Worm (Caenorhabditis elegans): ENCODE results near the gene clec-266.

Gene clec-266

ce11 chrX:6653173-6653572, 30.5 kb upstream of the clec-266 start:
- no peak for TF ChIP-seq pha-2 (tag; optimal IDR thresholded peaks at IDR 0.05)
- no peak for TF ChIP-seq elt-4 (tag; optimal IDR thresholded peaks at IDR 0.05)
- no peak for TF ChIP-seq lim-6 (tag; optimal IDR thresholded peaks at IDR 0.05)

DNA sequence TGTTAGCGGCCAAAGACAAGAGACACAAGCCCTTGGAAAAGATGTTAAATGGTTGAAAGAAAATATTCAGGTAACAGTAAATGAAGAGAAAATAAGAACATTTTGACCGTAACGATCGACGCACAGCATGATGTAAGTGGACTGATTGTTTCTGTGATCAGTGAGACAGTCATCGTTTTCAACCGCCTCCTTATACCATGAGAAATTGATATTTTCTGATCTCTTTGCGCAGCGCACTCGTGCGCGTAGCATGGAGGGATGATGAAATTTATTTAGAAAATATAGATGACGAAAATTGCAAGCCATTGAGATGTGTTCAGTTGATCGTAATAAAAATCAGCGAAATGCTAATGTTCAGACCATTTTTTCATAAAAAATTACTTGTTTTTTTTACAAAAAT, 26.9 kb upstream of the clec-266 start:
- no peak for TF ChIP-seq ceh-2 (tag; optimal IDR thresholded peaks at IDR 0.05)
- no peak for TF ChIP-seq ceh-22 (tag; optimal IDR thresholded peaks at IDR 0.05)
- no peak for TF ChIP-seq tbx-2 (tag; optimal IDR thresholded peaks at IDR 0.05)
- no peak for TF ChIP-seq zip-5 (tag; optimal IDR thresholded peaks at IDR 0.05)
- no peak for TF ChIP-seq npax-4 (tag; optimal IDR thresholded peaks at IDR 0.05)
- TF ChIP-seq hlh-6 (tag; optimal IDR thresholded peaks at IDR 0.05) = no peak
- no peak for TF ChIP-seq syd-9 (tag; optimal IDR thresholded peaks at IDR 0.05)

DNA sequence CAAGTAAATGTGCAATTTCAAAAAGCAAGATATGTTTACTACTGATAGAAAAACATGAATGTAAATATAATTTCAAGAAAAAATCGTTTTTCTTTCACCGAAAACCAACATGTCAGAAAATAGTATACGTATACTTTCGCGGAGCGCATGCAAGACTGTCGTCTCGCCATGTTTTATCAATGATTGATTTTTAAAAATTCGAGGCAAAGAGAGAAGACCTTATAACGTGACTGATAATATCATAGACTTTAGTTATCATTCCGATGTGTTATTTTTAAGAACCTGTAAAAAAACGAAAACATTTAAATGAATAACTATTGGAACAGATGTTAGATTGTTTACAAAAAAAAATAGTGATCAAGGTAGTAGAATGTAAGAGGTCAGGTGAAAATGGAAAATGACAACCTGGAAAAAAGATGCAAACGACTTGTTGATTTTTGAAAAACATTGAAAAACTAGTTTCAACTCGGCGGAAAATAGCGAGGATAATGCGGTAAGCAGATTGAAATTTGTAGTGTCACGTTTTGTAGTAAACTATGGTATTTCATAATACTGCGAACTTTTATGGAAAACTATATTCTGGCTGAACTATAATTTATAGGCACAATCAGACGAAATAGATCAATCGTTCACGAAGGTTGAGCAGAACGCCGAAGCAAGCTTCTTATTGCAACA, 23.8 kb upstream of the clec-266 start:
- TF ChIP-seq sdc-2 (tag; optimal IDR thresholded peaks at IDR 0.05) (no peak), dmd-4 (tag; optimal IDR thresholded peaks at IDR 0.05; ENCODE audit: borderline replicate concordance) (no peak), hlh-13 (GFP tag; optimal IDR thresholded peaks at IDR 0.05) (no peak), ceh-34 (tag; optimal IDR thresholded peaks at IDR 0.05) (no peak), ets-4 (tag; optimal IDR thresholded peaks at IDR 0.05) (no peak), fkh-6 (tag; optimal IDR thresholded peaks at IDR 0.05) (no peak), eyg-1 (tag; optimal IDR thresholded peaks at IDR 0.05) (no peak), unc-55 (GFP tag; optimal IDR thresholded peaks at IDR 0.05) (no peak)

DNA sequence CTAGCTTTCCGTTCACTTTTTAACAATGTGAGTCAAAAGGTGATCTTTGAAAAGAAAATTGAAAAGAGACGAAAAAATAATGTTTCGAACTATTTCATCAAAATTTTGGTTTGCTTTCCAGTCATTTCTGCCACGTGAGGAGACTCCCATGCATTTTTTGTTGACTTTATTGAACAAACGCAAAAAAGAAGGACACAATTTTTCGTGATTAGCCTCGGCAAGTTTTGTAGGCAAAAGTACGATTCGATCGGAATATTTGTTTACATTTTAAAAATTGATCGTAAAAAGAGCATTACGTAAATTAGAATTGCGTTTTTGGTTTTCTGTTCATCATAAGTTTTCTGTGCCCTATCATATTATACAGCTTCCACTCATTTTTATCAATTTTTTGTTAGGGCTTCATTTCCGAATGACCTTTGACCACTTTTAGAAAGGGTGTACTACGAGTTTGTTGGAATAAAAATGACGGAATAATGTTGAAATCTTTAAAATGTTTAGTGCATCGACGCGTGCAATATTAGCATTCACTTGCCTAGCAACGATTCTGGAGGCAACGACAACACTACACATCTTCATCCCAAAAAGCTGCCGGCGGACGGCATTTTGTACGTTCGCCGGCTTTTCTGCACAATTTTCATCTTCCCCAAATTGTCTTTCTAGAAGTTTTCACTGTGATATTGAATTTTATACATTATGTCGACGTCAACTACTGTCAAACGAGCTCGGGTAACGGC, 22.4 kb upstream of the clec-266 start, which contains the start of gene C56E10.3:
C56E10.3 (plus strand) TSS at position 684 of the 734 bp plus-strand sequence.
- no peak for TF ChIP-seq Y22D7AL.16 (tag; optimal IDR thresholded peaks at IDR 0.05)

DNA sequence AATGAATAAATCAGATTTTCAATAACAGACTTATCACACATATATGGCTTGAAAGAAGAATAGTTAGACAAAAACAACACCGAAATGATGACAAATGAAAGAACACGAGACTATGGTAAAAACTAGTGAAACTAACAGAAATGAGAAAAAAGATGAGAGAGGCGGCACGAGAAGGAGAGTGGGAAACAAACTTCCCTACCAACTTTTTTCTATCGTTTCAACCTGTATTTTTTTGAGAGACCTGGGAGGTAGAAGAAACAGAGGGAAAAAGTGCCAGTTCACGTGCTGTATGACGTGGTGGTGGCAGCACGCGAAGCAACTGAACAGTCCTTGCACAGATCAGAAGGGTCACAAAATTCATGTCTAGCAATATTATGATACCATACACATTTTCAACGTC, 20.1 kb upstream of the clec-266 start:
- TF ChIP-seq fax-1 (tag; optimal IDR thresholded peaks at IDR 0.05) (no peak), nfya-1 (tag; optimal IDR thresholded peaks at IDR 0.05) (no peak), mec-3 (tag; optimal IDR thresholded peaks at IDR 0.05; ENCODE audit: borderline replicate concordance) (no peak), ceh-19 (GFP tag; optimal IDR thresholded peaks at IDR 0.05) (no peak), hlh-13 (GFP tag; optimal IDR thresholded peaks at IDR 0.05) (no peak), hlh-8 (tag; optimal IDR thresholded peaks at IDR 0.05) (no peak), ceh-18 (tag; optimal IDR thresholded peaks at IDR 0.05) (no peak), C08G9.2 (tag; optimal IDR thresholded peaks at IDR 0.05) (no peak), fkh-10 (GFP tag; optimal IDR thresholded peaks at IDR 0.05) (no peak), F13H6.1 (tag; optimal IDR thresholded peaks at IDR 0.05) (no peak), ref-2 (tag; optimal IDR thresholded peaks at IDR 0.05) (no peak), ceh-2 (tag; optimal IDR thresholded peaks at IDR 0.05) (no peak), syd-9 (tag; optimal IDR thresholded peaks at IDR 0.05) (no peak), pax-1 (tag; optimal IDR thresholded peaks at IDR 0.05) (no peak), npax-4 (tag; optimal IDR thresholded peaks at IDR 0.05) (no peak), eyg-1 (tag; optimal IDR thresholded peaks at IDR 0.05) (no peak)

DNA sequence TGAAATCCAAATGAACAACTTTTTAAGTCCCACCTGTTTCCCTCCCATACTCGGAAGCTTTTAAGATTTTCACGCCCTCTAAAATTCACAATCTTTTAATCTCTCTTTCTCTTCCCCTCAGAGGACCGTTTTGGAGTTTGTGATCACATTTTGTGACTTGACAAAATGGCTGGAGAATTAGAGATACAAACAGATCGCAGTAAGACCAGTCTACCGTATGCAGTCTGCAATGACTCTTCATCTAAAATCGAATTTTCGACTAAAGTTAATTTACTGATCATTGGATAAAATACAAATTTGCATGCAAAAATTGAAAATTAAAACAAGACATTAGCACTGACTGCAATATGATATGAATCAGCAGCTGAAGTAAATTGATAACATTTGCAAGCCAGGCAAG, 18.8 kb upstream of the clec-266 start:
- TF ChIP-seq ceh-30 (tag; optimal IDR thresholded peaks at IDR 0.05) (no peak), ceh-45 (GFP tag; IDR thresholded peaks at IDR 0.05) (no peak), pax-1 (tag; optimal IDR thresholded peaks at IDR 0.05) (no peak), mec-3 (tag; optimal IDR thresholded peaks at IDR 0.05; ENCODE audit: borderline replicate concordance) (no peak), fkh-10 (GFP tag; optimal IDR thresholded peaks at IDR 0.05) (no peak), sox-2 (GFP tag; IDR thresholded peaks at IDR 0.05) (no peak), ceh-6 (GFP tag; optimal IDR thresholded peaks at IDR 0.05) (no peak), tbx-2 (tag; optimal IDR thresholded peaks at IDR 0.05) (no peak), syd-9 (tag; optimal IDR thresholded peaks at IDR 0.05) (no peak), hlh-6 (tag; optimal IDR thresholded peaks at IDR 0.05) (no peak), hlh-15 (tag; optimal IDR thresholded peaks at IDR 0.05) (no peak), fax-1 (tag; optimal IDR thresholded peaks at IDR 0.05) (no peak), C38D4.7 (GFP tag; optimal IDR thresholded peaks at IDR 0.05) (no peak), nhr-232 (tag; optimal IDR thresholded peaks at IDR 0.05) (no peak), ceh-2 (tag; optimal IDR thresholded peaks at IDR 0.05) (no peak), dve-1 (tag; optimal IDR thresholded peaks at IDR 0.05) (no peak), sox-4 (tag; optimal IDR thresholded peaks at IDR 0.05) (no peak), ceh-34 (tag; optimal IDR thresholded peaks at IDR 0.05) (no peak), rnt-1 (tag; optimal IDR thresholded peaks at IDR 0.05) (no peak), unc-86 (tag; optimal IDR thresholded peaks at IDR 0.05) (no peak)
